Fruit fly (Drosophila melanogaster): ENCODE measurements around the gene Rbsn-5.

Gene Rbsn-5

DNA sequence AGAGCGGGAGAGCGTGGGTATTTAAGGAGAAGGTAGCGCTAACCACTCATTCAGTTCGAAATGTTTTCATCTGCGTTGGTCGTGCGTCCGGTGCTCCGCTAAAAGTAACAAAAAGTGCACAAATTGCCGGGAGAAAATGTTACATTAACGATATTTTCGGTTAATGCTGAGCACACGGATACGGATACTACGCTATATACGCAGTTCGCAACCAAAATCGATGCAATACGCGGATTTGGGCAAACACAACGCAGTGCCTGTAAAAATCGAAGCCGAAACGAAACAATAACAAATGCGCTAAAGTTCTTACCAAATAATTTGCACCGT lies 3.4 kb downstream of the Rbsn-5 start, which contains the start of gene Piezo:
Gene Piezo (plus strand): TSS at position 49 of the 327 bp plus-strand sequence.
- TF ChIP-seq toe (GFP tag; optimal IDR thresholded peaks at IDR 0.05) (no peak), cnc (optimal IDR thresholded peaks at IDR 0.05) (no peak), ovo (GFP tag; optimal IDR thresholded peaks at IDR 0.05) (no peak), CG5204 (GFP tag; optimal IDR thresholded peaks at IDR 0.05) (no peak), Mnt (GFP tag; optimal IDR thresholded peaks at IDR 0.05) (peak; percentile 61), Hr96 (GFP tag; optimal IDR thresholded peaks at IDR 0.05) (no peak), tj (GFP tag; optimal IDR thresholded peaks at IDR 0.05) (peak; percentile 65), kay (GFP tag; ENCODE audit: borderline replicate concordance) (no peak), CG11617 (GFP tag; optimal IDR thresholded peaks at IDR 0.05) (no peak), Crg-1 (GFP tag; optimal IDR thresholded peaks at IDR 0.05) (no peak), CG14711 (tag; optimal IDR thresholded peaks at IDR 0.05) (no peak), bab1 (GFP tag; optimal IDR thresholded peaks at IDR 0.05) (no peak), CG7045 (GFP tag; optimal IDR thresholded peaks at IDR 0.05) (no peak), cic (GFP tag; optimal IDR thresholded peaks at IDR 0.05) (peak; percentile 5), CG12768 (GFP tag; optimal IDR thresholded peaks at IDR 0.05) (no peak), CG1620 (GFP tag; optimal IDR thresholded peaks at IDR 0.05) (no peak), Clk (GFP tag; optimal IDR thresholded peaks at IDR 0.05) (no peak), CG7101 (tag; optimal IDR thresholded peaks at IDR 0.05) (no peak), CG33017 (tag; optimal IDR thresholded peaks at IDR 0.05) (no peak)

DNA sequence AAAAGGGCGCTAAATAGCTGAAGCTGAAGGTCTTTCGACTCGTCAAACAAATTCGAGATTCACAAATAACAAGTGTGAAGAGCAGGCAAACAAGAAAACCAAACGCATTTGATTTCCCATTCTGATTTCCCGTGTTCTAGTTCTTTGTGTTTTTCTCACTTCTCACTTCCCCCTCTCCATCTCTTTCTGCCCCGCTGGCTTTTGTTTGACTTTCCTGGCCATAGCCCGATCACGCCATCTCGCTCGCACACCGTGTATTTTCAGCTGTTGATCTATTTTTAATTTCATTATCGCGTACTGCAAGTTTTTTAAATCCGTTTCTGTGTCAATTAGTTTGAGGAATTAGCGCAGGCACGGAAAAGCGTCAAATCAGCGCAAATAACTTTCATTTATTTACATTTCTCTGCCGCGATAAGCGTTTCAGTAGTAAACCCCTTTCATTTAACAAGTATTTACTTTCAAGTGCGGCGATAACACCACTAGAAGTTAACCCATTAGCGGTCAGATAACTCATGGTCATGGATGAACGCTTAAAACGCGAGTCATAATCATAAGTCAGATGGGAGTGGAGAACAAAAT lies 4.0 kb downstream of the Rbsn-5 start:
- TF ChIP-seq tj (GFP tag; optimal IDR thresholded peaks at IDR 0.05), result peak; percentile 58
- peak; percentile 33 for TF ChIP-seq bab1 (GFP tag; optimal IDR thresholded peaks at IDR 0.05)
- TF ChIP-seq Hr96 (GFP tag; optimal IDR thresholded peaks at IDR 0.05), result peak; percentile 34
- TF ChIP-seq Mnt (GFP tag; optimal IDR thresholded peaks at IDR 0.05), result peak; percentile 40
- peak; percentile 38 for TF ChIP-seq CG7101 (tag; optimal IDR thresholded peaks at IDR 0.05)
- peak; percentile 33 for TF ChIP-seq CG5204 (GFP tag; optimal IDR thresholded peaks at IDR 0.05)
- TF ChIP-seq pad (GFP tag; optimal IDR thresholded peaks at IDR 0.05), result peak; percentile 25
- TF ChIP-seq CG14711 (tag; optimal IDR thresholded peaks at IDR 0.05), result no peak
- TF ChIP-seq ovo (GFP tag; optimal IDR thresholded peaks at IDR 0.05), result no peak
- no peak for TF ChIP-seq CG1620 (GFP tag; optimal IDR thresholded peaks at IDR 0.05)
- TF ChIP-seq cnc (optimal IDR thresholded peaks at IDR 0.05), result no peak
- peak; percentile 51 for TF ChIP-seq CG11617 (GFP tag; optimal IDR thresholded peaks at IDR 0.05)
- no peak for TF ChIP-seq Clk (GFP tag; optimal IDR thresholded peaks at IDR 0.05)
- TF ChIP-seq CG12768 (GFP tag; optimal IDR thresholded peaks at IDR 0.05), result peak; percentile 78
- TF ChIP-seq CG33017 (tag; optimal IDR thresholded peaks at IDR 0.05), result peak; percentile 61
- peak; percentile 70 for TF ChIP-seq CG7045 (GFP tag; optimal IDR thresholded peaks at IDR 0.05)
- TF ChIP-seq kay (GFP tag; ENCODE audit: borderline replicate concordance), result no peak
- peak; percentile 43 for TF ChIP-seq Crg-1 (GFP tag; optimal IDR thresholded peaks at IDR 0.05)
- TF ChIP-seq cic (GFP tag; optimal IDR thresholded peaks at IDR 0.05), result peak; percentile 88
- TF ChIP-seq toe (GFP tag; optimal IDR thresholded peaks at IDR 0.05), result peak; percentile 43

DNA sequence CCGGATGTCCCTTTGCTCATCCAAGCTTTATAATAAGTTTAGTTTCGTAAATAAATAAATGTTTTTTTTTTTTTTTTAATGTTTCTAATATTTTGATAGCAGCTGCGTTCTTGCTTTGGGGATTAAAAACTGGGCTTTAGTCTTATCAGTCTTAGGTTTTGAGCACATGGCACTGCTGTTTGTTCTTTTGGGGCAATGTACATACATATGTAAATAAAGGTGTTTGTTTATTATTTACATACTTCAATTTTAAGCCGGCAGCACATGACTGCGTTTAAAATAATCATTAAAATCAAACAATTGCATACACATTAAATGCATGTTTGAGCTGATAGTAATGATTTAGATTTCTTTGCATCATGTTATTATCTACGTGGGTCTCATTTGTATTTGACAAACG lies 4.6 kb downstream of the Rbsn-5 start:
- no peak for TF ChIP-seq Hr96 (GFP tag; optimal IDR thresholded peaks at IDR 0.05)
- peak; percentile 24 for TF ChIP-seq kay (GFP tag; ENCODE audit: borderline replicate concordance)

DNA sequence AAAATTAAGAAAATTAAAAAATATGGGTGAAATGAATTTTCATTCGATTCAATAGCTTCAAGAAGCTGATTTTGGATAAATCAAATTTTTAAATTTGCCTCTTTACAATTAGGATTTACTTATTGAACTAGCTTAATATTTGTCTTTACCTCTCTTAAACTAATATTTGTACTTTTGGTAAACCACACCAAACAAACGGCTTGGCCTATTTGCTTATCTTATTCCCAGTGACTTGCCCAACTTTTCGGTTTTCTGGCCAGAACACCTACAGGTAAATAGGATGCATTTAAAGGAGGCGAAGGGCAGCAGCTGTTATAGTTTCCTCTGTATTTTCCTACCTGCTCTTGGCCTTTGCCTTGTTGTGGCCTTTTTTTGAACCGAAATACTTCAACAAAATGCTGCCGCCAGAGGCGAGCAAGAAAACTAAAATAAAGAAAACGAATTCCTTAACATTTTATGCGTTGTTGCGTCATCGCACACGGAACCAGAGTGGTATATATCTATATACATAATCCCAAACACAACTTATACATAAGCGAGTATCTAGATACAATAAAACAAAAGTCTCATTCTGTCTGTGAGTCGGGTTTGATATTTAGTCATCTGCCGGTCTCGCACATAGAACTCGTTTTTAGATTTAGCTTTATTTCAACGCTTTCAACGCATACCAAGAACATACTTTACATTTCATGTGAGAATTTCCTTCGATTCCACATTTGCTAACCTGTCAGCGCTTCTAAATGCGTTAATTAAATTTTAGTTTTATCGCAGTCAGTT lies 6.4 kb downstream of the Rbsn-5 start:
- TF ChIP-seq Mnt (GFP tag; optimal IDR thresholded peaks at IDR 0.05) (no peak), CG11617 (GFP tag; optimal IDR thresholded peaks at IDR 0.05) (no peak), kay (GFP tag; ENCODE audit: borderline replicate concordance) (peak; percentile 19)

DNA sequence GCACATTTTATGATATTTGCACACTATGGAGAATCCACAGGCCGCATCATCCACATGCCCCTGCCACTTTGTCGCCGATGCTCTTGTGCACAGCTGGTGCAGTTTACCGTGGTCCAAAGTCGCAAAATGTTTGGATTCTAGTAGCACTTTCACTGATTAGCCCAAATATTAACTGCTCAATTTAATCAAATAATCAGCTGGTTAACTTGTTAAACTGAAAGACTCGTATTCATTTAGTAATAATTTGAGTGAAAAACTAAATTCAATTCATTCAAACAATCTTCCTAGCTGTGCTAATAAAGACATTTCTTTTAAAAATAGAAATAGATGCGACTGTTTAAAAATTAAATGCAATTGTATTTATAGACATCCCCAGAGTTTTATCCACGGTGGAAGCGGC lies 8.4 kb downstream of the Rbsn-5 start:
- TF ChIP-seq CG11617 (GFP tag; optimal IDR thresholded peaks at IDR 0.05) (no peak), CG14711 (tag; optimal IDR thresholded peaks at IDR 0.05) (no peak), kay (GFP tag; ENCODE audit: borderline replicate concordance) (no peak), CG7101 (tag; optimal IDR thresholded peaks at IDR 0.05) (no peak), CG5204 (GFP tag; optimal IDR thresholded peaks at IDR 0.05) (no peak), pad (GFP tag; optimal IDR thresholded peaks at IDR 0.05) (no peak), CG33017 (tag; optimal IDR thresholded peaks at IDR 0.05) (no peak)

DNA sequence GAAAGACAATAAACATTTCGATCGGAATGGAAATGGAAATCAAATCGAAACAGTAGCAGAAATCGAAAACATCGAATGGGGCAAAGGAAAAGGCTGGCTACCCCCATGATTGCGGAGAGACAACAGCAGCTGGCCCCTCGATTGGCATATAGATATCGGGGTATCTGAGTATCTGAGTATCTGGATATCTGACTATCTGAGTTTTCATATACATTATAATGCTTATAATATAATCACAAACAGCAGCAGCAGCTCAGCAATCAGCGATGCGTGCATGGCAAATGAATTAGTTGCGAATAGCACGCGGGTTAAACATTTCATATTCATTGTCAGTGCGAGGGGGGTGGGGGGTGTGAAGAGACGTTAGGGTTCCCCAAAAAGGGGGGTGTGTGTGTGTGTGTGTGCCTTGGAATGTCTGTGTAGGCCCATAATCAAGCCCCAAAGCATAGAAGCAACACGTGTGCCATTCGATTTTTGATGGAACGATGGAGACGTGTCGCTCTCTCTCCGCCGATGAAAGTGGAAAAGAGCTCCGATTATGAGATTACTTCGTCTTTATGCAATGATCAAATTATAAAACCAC lies 11.1 kb downstream of the Rbsn-5 start:
- TF ChIP-seq Mnt (GFP tag; optimal IDR thresholded peaks at IDR 0.05) (no peak), cic (GFP tag; optimal IDR thresholded peaks at IDR 0.05) (no peak), CG1620 (GFP tag; optimal IDR thresholded peaks at IDR 0.05) (no peak), CG5204 (GFP tag; optimal IDR thresholded peaks at IDR 0.05) (no peak), CG12768 (GFP tag; optimal IDR thresholded peaks at IDR 0.05) (no peak), bab1 (GFP tag; optimal IDR thresholded peaks at IDR 0.05) (no peak), tj (GFP tag; optimal IDR thresholded peaks at IDR 0.05) (no peak), CG33017 (tag; optimal IDR thresholded peaks at IDR 0.05) (no peak), cnc (optimal IDR thresholded peaks at IDR 0.05) (no peak), Clk (GFP tag; optimal IDR thresholded peaks at IDR 0.05) (no peak), Crg-1 (GFP tag; optimal IDR thresholded peaks at IDR 0.05) (no peak), CG14711 (tag; optimal IDR thresholded peaks at IDR 0.05) (no peak), Hr96 (GFP tag; optimal IDR thresholded peaks at IDR 0.05) (no peak), CG11617 (GFP tag; optimal IDR thresholded peaks at IDR 0.05) (no peak), ovo (GFP tag; optimal IDR thresholded peaks at IDR 0.05) (no peak), kay (GFP tag; ENCODE audit: borderline replicate concordance) (no peak), CG7101 (tag; optimal IDR thresholded peaks at IDR 0.05) (no peak), pad (GFP tag; optimal IDR thresholded peaks at IDR 0.05) (no peak)
